Fruit fly (Drosophila melanogaster) whole organism, embryonic: Measurements from ENCODE around the gene sals.

ENCODE experiments used
- Aef1 ChIP-seq: fragments of 200-800 bp; sonication (Bioruptor generic); IDR thresholded peaks from 3 replicates; pipeline ENCODE4 v1.3.6; 2022; ENCODE audit warnings: missing biosample characterization, missing genetic modification characterization
- Bdp1 ChIP-seq: fragments of 200-800 bp; sonication (Bioruptor generic); optimal IDR thresholded peaks from 3 replicates; lab custom pipeline; 2016; ENCODE audit warnings: missing biosample characterization, missing genetic modification characterization
- Bgb ChIP-seq: fragments of 200-800 bp; sonication (Bioruptor generic); IDR thresholded peaks from 2 replicates; pipeline ENCODE4 v1.3.6; 2022; ENCODE audit warnings: missing biosample characterization, missing genetic modification characterization; ENCODE audit not compliant: partially characterized antibody
- CG10147 ChIP-seq: fragments of 200-800 bp; sonication (Bioruptor generic); optimal IDR thresholded peaks from 2 replicates; lab custom pipeline; 2019; ENCODE audit warnings: missing biosample characterization, mild to moderate bottlenecking, missing genetic modification characterization, moderate library complexity
- CG10462 ChIP-seq: fragments of 200-800 bp; sonication (Bioruptor generic); optimal IDR thresholded peaks from 2 replicates; lab custom pipeline; 2016; ENCODE audit warnings: missing biosample characterization, missing genetic modification characterization
- CG12155 ChIP-seq: fragments of 200-800 bp; sonication (Bioruptor generic); optimal IDR thresholded peaks from 3 replicates; lab custom pipeline; 2016; ENCODE audit warnings: missing biosample characterization, missing genetic modification characterization
- CG12391 ChIP-seq: fragments of 200-800 bp; sonication (Bioruptor generic); optimal IDR thresholded peaks from 3 replicates; lab custom pipeline; 2018; ENCODE audit warnings: missing biosample characterization, mild to moderate bottlenecking, missing genetic modification characterization, moderate library complexity
- CG13894 ChIP-seq: fragments of 200-800 bp; sonication (Bioruptor generic); optimal IDR thresholded peaks from 3 replicates; lab custom pipeline; 2018; ENCODE audit warnings: missing biosample characterization, mild to moderate bottlenecking, missing genetic modification characterization, moderate library complexity
- CG15479 ChIP-seq: fragments of 200-800 bp; sonication (Bioruptor generic); optimal IDR thresholded peaks from 3 replicates; lab custom pipeline; 2019; ENCODE audit warnings: missing biosample characterization, mild to moderate bottlenecking, missing genetic modification characterization, moderate library complexity
- CG18262 ChIP-seq: fragments of 200-800 bp; optimal IDR thresholded peaks from 3 replicates; lab custom pipeline; 2019; ENCODE audit warnings: missing biosample characterization, mild to moderate bottlenecking, missing genetic modification characterization, moderate library complexity
- CG2120 ChIP-seq: fragments of 200-800 bp; sonication (Bioruptor generic); optimal IDR thresholded peaks from 3 replicates; lab custom pipeline; 2016; ENCODE audit warnings: missing biosample characterization, missing genetic modification characterization
- CG2129 ChIP-seq: fragments of 200-800 bp; sonication (Bioruptor generic); IDR thresholded peaks from 2 replicates; pipeline ENCODE4 v1.3.6; 2022; ENCODE audit warnings: missing biosample characterization, missing genetic modification characterization; ENCODE audit not compliant: partially characterized antibody
- CG2678 ChIP-seq: fragments of 200-800 bp; sonication (Bioruptor generic); optimal IDR thresholded peaks from 3 replicates; lab custom pipeline; 2019; ENCODE audit warnings: missing biosample characterization, mild to moderate bottlenecking, missing genetic modification characterization, moderate library complexity
- CG2712 ChIP-seq: fragments of 200-800 bp; optimal IDR thresholded peaks from 3 replicates; lab custom pipeline; 2019; ENCODE audit warnings: missing biosample characterization, mild to moderate bottlenecking, missing genetic modification characterization, moderate library complexity
- CG33213 ChIP-seq: fragments of 200-800 bp; sonication (Bioruptor generic); optimal IDR thresholded peaks from 3 replicates; lab custom pipeline; 2016; ENCODE audit warnings: missing biosample characterization, missing genetic modification characterization
- CG34376 ChIP-seq: fragments of 200-800 bp; sonication (Bioruptor generic); optimal IDR thresholded peaks from 2 replicates; lab custom pipeline; 2018; ENCODE audit warnings: missing biosample characterization, mild to moderate bottlenecking, missing genetic modification characterization
- CG3726 ChIP-seq: fragments of 200-800 bp; sonication (Bioruptor generic); IDR thresholded peaks from 3 replicates; pipeline ENCODE4, ENCODE4 v1.3.6; 2022; ENCODE audit warnings: missing biosample characterization, missing genetic modification characterization
- CG43689 ChIP-seq: fragments of 200-800 bp; sonication (Bioruptor generic); IDR thresholded peaks from 2 replicates; pipeline ENCODE4 v1.3.6; 2022; ENCODE audit warnings: missing biosample characterization, missing genetic modification characterization
- CG6791 ChIP-seq: fragments of 200-800 bp; sonication (Bioruptor generic); IDR thresholded peaks from 3 replicates; pipeline ENCODE4 v1.3.6; 2022; ENCODE audit warnings: missing biosample characterization, missing genetic modification characterization; ENCODE audit not compliant: partially characterized antibody
- CG7928 ChIP-seq: fragments of 200-800 bp; sonication (Bioruptor generic); optimal IDR thresholded peaks from 2 replicates; lab custom pipeline; 2017; ENCODE audit warnings: missing biosample characterization, mild to moderate bottlenecking, missing genetic modification characterization
- CG8290 ChIP-seq, 3 experiments: fragments of 200-800 bp; sonication (Bioruptor generic); optimal IDR thresholded peaks; 2 replicates each; lab custom pipeline; 2016 to 2019; ENCODE audit warnings: missing biosample characterization in 3 of 3, missing genetic modification characterization in 3 of 3, mild to moderate bottlenecking in 2 of 3, moderate library complexity in 1 of 3
- CG8478 ChIP-seq: fragments of >200 bp; optimal IDR thresholded peaks from 2 replicates; lab custom pipeline; 2018
- CG8944 ChIP-seq: fragments of 200-800 bp; sonication (Bioruptor generic); optimal IDR thresholded peaks from 3 replicates; lab custom pipeline; 2016; ENCODE audit warnings: missing biosample characterization, missing genetic modification characterization
- CrebB ChIP-seq: fragments of 200-800 bp; sonication (Bioruptor generic); optimal IDR thresholded peaks from 3 replicates; lab custom pipeline; 2018; ENCODE audit warnings: missing biosample characterization, mild to moderate bottlenecking, missing genetic modification characterization
- Fer3 ChIP-seq: fragments of 200-800 bp; sonication (Bioruptor generic); optimal IDR thresholded peaks from 2 replicates; lab custom pipeline; 2018; ENCODE audit warnings: missing biosample characterization, mild to moderate bottlenecking, missing genetic modification characterization, moderate library complexity
- H2.0 ChIP-seq: fragments of 200-800 bp; sonication (Bioruptor generic); IDR thresholded peaks from 2 replicates; pipeline ENCODE4 v1.3.6; 2022; ENCODE audit warnings: missing biosample characterization, missing genetic modification characterization
- NfI ChIP-seq: fragments of 200-800 bp; sonication (Bioruptor generic); optimal IDR thresholded peaks from 3 replicates; lab custom pipeline; 2018; ENCODE audit warnings: missing biosample characterization, mild to moderate bottlenecking, missing genetic modification characterization, moderate library complexity
- Opbp ChIP-seq: fragments of 200-800 bp; sonication (Bioruptor generic); IDR thresholded peaks from 3 replicates; pipeline ENCODE4 v1.3.6; 2022; ENCODE audit warnings: missing biosample characterization, missing genetic modification characterization; ENCODE audit not compliant: partially characterized antibody
- Pdp1 ChIP-seq, 2 experiments: fragments of 200-800 bp; sonication (Bioruptor generic); optimal IDR thresholded peaks; 3 replicates each; lab custom pipeline; 2016; ENCODE audit warnings: missing biosample characterization in 2 of 2, missing genetic modification characterization in 2 of 2, mild to moderate bottlenecking in 1 of 2, moderate library complexity in 1 of 2
- Six4 ChIP-seq: fragments of 200-800 bp; sonication (Bioruptor generic); optimal IDR thresholded peaks from 2 replicates; lab custom pipeline; 2016; ENCODE audit warnings: missing biosample characterization, missing genetic modification characterization
- Sox100B ChIP-seq: fragments of 200-800 bp; sonication (Bioruptor generic); optimal IDR thresholded peaks from 3 replicates; lab custom pipeline; 2018; ENCODE audit warnings: missing biosample characterization, mild to moderate bottlenecking, missing genetic modification characterization
- Tbp ChIP-seq: fragments of >200 bp; optimal IDR thresholded peaks from 2 replicates; lab custom pipeline; 2018; ENCODE audit warnings: missing biosample characterization, missing genetic modification characterization
- YL-1 ChIP-seq: fragments of 200-800 bp; sonication (Bioruptor generic); optimal IDR thresholded peaks from 3 replicates; lab custom pipeline; 2017; ENCODE audit warnings: missing biosample characterization, mild to moderate bottlenecking, missing genetic modification characterization
- bbx ChIP-seq: fragments of 200-800 bp; sonication (Bioruptor generic); IDR thresholded peaks from 2 replicates; pipeline ENCODE4 v1.3.6; 2022; ENCODE audit warnings: missing biosample characterization, missing genetic modification characterization; ENCODE audit not compliant: partially characterized antibody
- bsh ChIP-seq, 2 experiments: fragments of 200-800 bp; sonication (Bioruptor generic); optimal IDR thresholded peaks; 2 replicates each; lab custom pipeline; 2017 to 2018; ENCODE audit warnings: mild to moderate bottlenecking in 2 of 2, missing biosample characterization in 2 of 2, missing genetic modification characterization in 2 of 2, moderate library complexity in 1 of 2
- btn ChIP-seq: fragments of 200-800 bp; sonication (Bioruptor generic); optimal IDR thresholded peaks from 2 replicates; lab custom pipeline; 2016; ENCODE audit warnings: missing biosample characterization, missing genetic modification characterization
- dm ChIP-seq: fragments of 200-800 bp; sonication (Bioruptor generic); optimal IDR thresholded peaks from 3 replicates; lab custom pipeline; 2016; ENCODE audit warnings: missing biosample characterization, missing genetic modification characterization
- fd102C ChIP-seq: fragments of 200-800 bp; sonication (Bioruptor generic); optimal IDR thresholded peaks from 2 replicates; lab custom pipeline; 2018; ENCODE audit warnings: missing biosample characterization, mild to moderate bottlenecking, missing genetic modification characterization, moderate library complexity
- gcm2 ChIP-seq: fragments of 200-800 bp; sonication (Bioruptor generic); optimal IDR thresholded peaks from 2 replicates; lab custom pipeline; 2016; ENCODE audit warnings: missing biosample characterization, missing genetic modification characterization
- ham ChIP-seq: fragments of 200-800 bp; sonication (Bioruptor generic); IDR thresholded peaks from 2 replicates; pipeline ENCODE4 v1.3.6; 2022; ENCODE audit warnings: missing biosample characterization, missing genetic modification characterization
- hth ChIP-seq: fragments of >200 bp; optimal IDR thresholded peaks from 2 replicates; lab custom pipeline; 2017; ENCODE audit warnings: inconsistent platforms
- maf-S ChIP-seq: fragments of 200-800 bp; sonication (Bioruptor generic); optimal IDR thresholded peaks from 2 replicates; lab custom pipeline; 2016; ENCODE audit warnings: missing biosample characterization, missing genetic modification characterization
- mam ChIP-seq: fragments of 200-800 bp; sonication (Bioruptor generic); optimal IDR thresholded peaks from 3 replicates; lab custom pipeline; 2016; ENCODE audit warnings: missing biosample characterization, missing genetic modification characterization
- nerfin-2 ChIP-seq: fragments of 200-800 bp; sonication (Bioruptor generic); IDR thresholded peaks from 2 replicates; pipeline ENCODE4 v1.3.6; 2022; ENCODE audit warnings: missing biosample characterization, missing genetic modification characterization; ENCODE audit not compliant: partially characterized antibody
- nom ChIP-seq: fragments of 200-800 bp; sonication (Bioruptor generic); optimal IDR thresholded peaks from 2 replicates; lab custom pipeline; 2017; ENCODE audit warnings: missing biosample characterization, missing genetic modification characterization, mild to moderate bottlenecking, moderate library complexity, missing genetic modification reagents
- odd ChIP-seq: fragments of 200-800 bp; sonication (Bioruptor generic); optimal IDR thresholded peaks from 2 replicates; lab custom pipeline; 2017; ENCODE audit warnings: missing biosample characterization, mild to moderate bottlenecking, missing genetic modification characterization
- pita ChIP-seq: fragments of 200-800 bp; sonication (Bioruptor generic); optimal IDR thresholded peaks from 2 replicates; lab custom pipeline; 2017; ENCODE audit warnings: missing biosample characterization, mild to moderate bottlenecking, missing genetic modification characterization
- slp2 ChIP-seq: fragments of 200-800 bp; sonication (Bioruptor generic); optimal IDR thresholded peaks from 2 replicates; lab custom pipeline; 2016; ENCODE audit warnings: missing biosample characterization, missing genetic modification characterization
- trh ChIP-seq: fragments of 200-800 bp; sonication (Bioruptor generic); optimal IDR thresholded peaks from 2 replicates; lab custom pipeline; 2016; ENCODE audit warnings: missing biosample characterization, missing genetic modification characterization
- zfh1 ChIP-seq: fragments of 200-800 bp; sonication (Bioruptor generic); IDR thresholded peaks from 3 replicates; pipeline ENCODE4 v1.3.6; 2022; ENCODE audit warnings: missing biosample characterization, missing genetic modification characterization

Gene sals

dm6 chr3R:11409667-11410137 is 41.9 kb downstream of the sals start, which contains the start of the genes mgr and Irbp (continued):
- TF ChIP-seq ham (GFP tag; lab: Robert Waterston, UW) (no peak; the same call in 1 of the 2 replicates), gcm2 (GFP tag; lab: Kevin White, UChicago) (peak; percentile 9), NfI (GFP tag; lab: Kevin White, UChicago) (peak; percentile 91), CG8478 (lab: Kevin White, UChicago) (no peak), Six4 (peak; percentile 87), Tbp (GFP tag; lab: Kevin White, UChicago) (no peak), Opbp (peak; percentile 70), CG15479 (GFP tag; lab: Kevin White, UChicago) (peak; percentile 11), nom (GFP tag; lab: Kevin White, UChicago) (peak; percentile 72), dm (peak; percentile 19), bsh (GFP tag; optimal IDR thresholded peaks at IDR 0.05; lab: Kevin White, UChicago) (peak in 1 of 2 experiments; percentile 95), Bdp1 (GFP tag; lab: Kevin White, UChicago) (peak; percentile 23), CG13894 (tag; lab: Kevin White, UChicago) (no peak), Aef1 (GFP tag; lab: Robert Waterston, UW) (peak; percentile 93), maf-S (GFP tag; lab: Kevin White, UChicago) (no peak), CG18262 (tag; lab: Kevin White, UChicago) (peak; percentile 93), odd (GFP tag; lab: Kevin White, UChicago) (peak; percentile 81), CG8290 (GFP tag; optimal IDR thresholded peaks at IDR 0.05; lab: Kevin White, UChicago) (peak; percentile 83), CG8290 (tag; optimal IDR thresholded peaks at IDR 0.05; lab: Kevin White, UChicago) (peak in 1 of 2 experiments; percentile 32), H2.0 (GFP tag; lab: Robert Waterston, UW) (peak; percentile 92), hth (no peak), fd102C (peak; percentile 84), zfh1 (GFP tag; lab: Robert Waterston, UW) (peak; percentile 93), CG2712 (tag; lab: Kevin White, UChicago) (peak; percentile 97), btn (GFP tag; lab: Kevin White, UChicago) (no peak), pita (no peak), CG3726 (peak; percentile 85), bbx (GFP tag; lab: Robert Waterston, UW) (peak; percentile 78), CG33213 (GFP tag; lab: Kevin White, UChicago) (no peak), CG7928 (peak; percentile 71), CG12391 (tag; lab: Kevin White, UChicago) (peak; percentile 97), YL-1 (GFP tag; lab: Kevin White, UChicago) (peak; percentile 93), Bgb (GFP tag; lab: Robert Waterston, UW) (peak; percentile 75), CG43689 (peak; percentile 78), CG12155 (GFP tag; lab: Kevin White, UChicago) (peak; percentile 87), CG2678 (tag; lab: Kevin White, UChicago) (no peak), CG10147 (GFP tag; lab: Kevin White, UChicago) (peak; percentile 92), trh (GFP tag; lab: Kevin White, UChicago) (peak; percentile 73), CG6791 (GFP tag; lab: Robert Waterston, UW) (no peak; the same call in 2 of the 3 replicates), CG2120 (GFP tag; lab: Kevin White, UChicago) (peak; percentile 84), CrebB (tag; lab: Kevin White, UChicago) (peak; percentile 75), Fer3 (tag; lab: Kevin White, UChicago) (peak; percentile 93), CG8944 (GFP tag; lab: Kevin White, UChicago) (no peak), CG2129 (GFP tag; lab: Robert Waterston, UW) (peak; percentile 79), Pdp1 (GFP tag; optimal IDR thresholded peaks at IDR 0.05; lab: Kevin White, UChicago) (peak in 1 of 2 experiments; percentile 14), CG10462 (GFP tag; lab: Kevin White, UChicago) (peak; percentile 65), CG34376 (GFP tag; lab: Kevin White, UChicago) (peak; percentile 59), Sox100B (GFP tag; lab: Kevin White, UChicago) (peak; percentile 90), nerfin-2 (GFP tag; lab: Robert Waterston, UW) (peak; percentile 69), slp2 (GFP tag; lab: Kevin White, UChicago) (peak; percentile 10), mam (GFP tag; lab: Kevin White, UChicago) (peak; percentile 45)
